Fruit fly (Drosophila melanogaster): ENCODE results near the gene Amt.

The Amt gene

DNA sequence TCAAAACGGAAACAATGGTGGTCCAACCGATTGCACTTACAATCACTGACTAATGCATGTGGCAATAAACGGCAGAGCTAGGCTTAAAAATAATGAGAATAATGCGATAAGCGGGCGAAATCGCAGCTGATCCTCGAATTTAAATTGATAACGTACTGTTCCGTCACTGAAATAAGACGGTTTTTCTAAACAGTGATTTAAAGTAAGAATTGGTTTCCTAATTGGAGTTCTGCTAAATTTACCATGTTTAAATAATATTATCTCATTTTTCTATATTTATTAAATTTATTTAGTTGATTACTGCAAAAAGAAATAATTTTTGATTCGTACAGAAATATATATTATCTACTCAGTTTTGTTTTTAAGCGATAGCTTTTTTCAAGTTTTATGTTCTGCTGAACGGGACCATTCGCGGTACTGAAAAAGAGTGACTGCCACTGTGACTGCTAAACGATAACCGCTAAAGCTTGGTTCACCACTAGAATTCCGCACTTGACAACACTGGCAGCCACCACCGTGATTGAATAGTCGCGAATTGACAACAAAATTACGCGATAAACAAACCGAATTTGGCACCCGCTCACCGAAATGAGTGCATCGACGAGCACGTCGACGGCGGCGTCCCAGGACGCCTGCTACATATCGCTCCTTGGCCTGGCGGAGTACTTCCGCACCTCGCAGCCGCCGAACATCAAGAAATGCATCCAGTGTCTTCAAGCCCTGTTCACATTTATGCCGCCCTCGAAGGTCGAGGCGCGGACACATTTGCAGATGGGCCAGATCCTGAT is 40.0 kb downstream of the Amt start, which contains the start of the genes Spn88Eb and Mau2 (continued):
- no peak for TF ChIP-seq slou (GFP tag; optimal IDR thresholded peaks at IDR 0.05)
- peak; percentile 44 for TF ChIP-seq NC2β (GFP tag; optimal IDR thresholded peaks at IDR 0.05)
- TF ChIP-seq Trl (optimal IDR thresholded peaks at IDR 0.05): no peak
- TF ChIP-seq Trl (GFP tag; optimal IDR thresholded peaks at IDR 0.05): peak; percentile 70
- TF ChIP-seq nau (GFP tag; optimal IDR thresholded peaks at IDR 0.05): no peak
- peak; percentile 96 for TF ChIP-seq CG15601 (tag; optimal IDR thresholded peaks at IDR 0.05)
- TF ChIP-seq bowl (GFP tag; IDR thresholded peaks at IDR 0.05): no peak
- TF ChIP-seq abd-A (tag; optimal IDR thresholded peaks at IDR 0.05): no peak
- no peak for TF ChIP-seq aop (GFP tag; IDR thresholded peaks at IDR 0.05)
- TF ChIP-seq grn (GFP tag; optimal IDR thresholded peaks at IDR 0.05): no peak
- peak; percentile 47; the same call in 1 of the 2 replicates for TF ChIP-seq cas (GFP tag; IDR thresholded peaks at IDR 0.05)
- no peak for TF ChIP-seq Poxn (GFP tag; IDR thresholded peaks at IDR 0.05)
- peak; percentile 75 for TF ChIP-seq CG12391 (tag; optimal IDR thresholded peaks at IDR 0.05)
- TF ChIP-seq Pdp1 (GFP tag; optimal IDR thresholded peaks at IDR 0.05): peak; percentile 35 to 73
- peak; percentile 66 for TF ChIP-seq ranshi (GFP tag; IDR thresholded peaks at IDR 0.05)
- TF ChIP-seq CG6254 (GFP tag; optimal IDR thresholded peaks at IDR 0.05): no peak
- TF ChIP-seq CG4424 (GFP tag; optimal IDR thresholded peaks at IDR 0.05): peak; percentile 70
- peak; percentile 7 for TF ChIP-seq schlank (tag; optimal IDR thresholded peaks at IDR 0.05)
- peak; percentile 63 for TF ChIP-seq pho (GFP tag; optimal IDR thresholded peaks at IDR 0.05)
- TF ChIP-seq danr (GFP tag; IDR thresholded peaks at IDR 0.05): no peak
- no peak for TF ChIP-seq Hr78 (GFP tag; optimal IDR thresholded peaks at IDR 0.05)
- TF ChIP-seq Dip3 (GFP tag; optimal IDR thresholded peaks at IDR 0.05): peak; percentile 62
- TF ChIP-seq CG10543 (GFP tag; optimal IDR thresholded peaks at IDR 0.05): peak; percentile 64
- TF ChIP-seq CG16863 (GFP tag; optimal IDR thresholded peaks at IDR 0.05): peak; percentile 55
- peak; percentile 82 for TF ChIP-seq ssp (GFP tag; IDR thresholded peaks at IDR 0.05)
- TF ChIP-seq Doc2 (GFP tag; IDR thresholded peaks at IDR 0.05): no peak
- no peak for TF ChIP-seq crc (GFP tag; optimal IDR thresholded peaks at IDR 0.05)
- TF ChIP-seq CG31441 (GFP tag; IDR thresholded peaks at IDR 0.05): peak; percentile 100
- TF ChIP-seq CG10979 (tag; optimal IDR thresholded peaks at IDR 0.05): peak; percentile 43
- no peak for TF ChIP-seq Asciz (GFP tag; optimal IDR thresholded peaks at IDR 0.05)
- peak; percentile 39 to 55 for TF ChIP-seq chif (GFP tag; optimal IDR thresholded peaks at IDR 0.05)
- TF ChIP-seq Taf1 (GFP tag; IDR thresholded peaks at IDR 0.05): no peak; the same call in 1 of the 2 replicates
- TF ChIP-seq Drgx (GFP tag; IDR thresholded peaks at IDR 0.05): peak; percentile 37; the same call in 1 of the 2 replicates
- TF ChIP-seq wek (GFP tag; optimal IDR thresholded peaks at IDR 0.05): no peak
- TF ChIP-seq shn (GFP tag; optimal IDR thresholded peaks at IDR 0.05): peak; percentile 37
- peak; percentile 60 for TF ChIP-seq kay (GFP tag; optimal IDR thresholded peaks at IDR 0.05)
- TF ChIP-seq CG7556 (GFP tag; optimal IDR thresholded peaks at IDR 0.05): peak; percentile 59
- TF ChIP-seq CG9932 (GFP tag; IDR thresholded peaks at IDR 0.05): peak; percentile 95
- TF ChIP-seq CG17359 (tag; optimal IDR thresholded peaks at IDR 0.05): peak; percentile 43
- peak; percentile 53; the same call in 1 of the 2 replicates for TF ChIP-seq CG17612 (GFP tag; IDR thresholded peaks at IDR 0.05)
- TF ChIP-seq CG8478 (optimal IDR thresholded peaks at IDR 0.05): no peak
- TF ChIP-seq Abd-B (GFP tag; optimal IDR thresholded peaks at IDR 0.05): peak; percentile 63
- TF ChIP-seq CG12299 (tag; optimal IDR thresholded peaks at IDR 0.05): no peak
- no peak for TF ChIP-seq CG1529 (GFP tag; optimal IDR thresholded peaks at IDR 0.05)
- peak; percentile 77 for TF ChIP-seq zfh2 (GFP tag; optimal IDR thresholded peaks at IDR 0.05)
- TF ChIP-seq pzg (GFP tag; optimal IDR thresholded peaks at IDR 0.05): peak; percentile 88
- peak; percentile 83 for TF ChIP-seq vvl (GFP tag; IDR thresholded peaks at IDR 0.05)
- TF ChIP-seq CG31224 (GFP tag; IDR thresholded peaks at IDR 0.05): peak; percentile 70
- no peak for TF ChIP-seq Jarid2 (GFP tag; optimal IDR thresholded peaks at IDR 0.05)
- peak; percentile 20 for TF ChIP-seq Side (GFP tag; optimal IDR thresholded peaks at IDR 0.05)

Measured in whole organism, embryonic.